Fruit fly (Drosophila melanogaster): ENCODE results near the gene ghi.
A peak's percentile ranks its signal among the peaks of the same experiment; 100 is the strongest.

- TF ChIP-seq CG9705 (GFP tag; optimal IDR thresholded peaks at IDR 0.05), result no peak
- no peak for TF ChIP-seq h (GFP tag; optimal IDR thresholded peaks at IDR 0.05)
- peak; percentile 27 for TF ChIP-seq psq (GFP tag; optimal IDR thresholded peaks at IDR 0.05)
- TF ChIP-seq Mio (GFP tag; optimal IDR thresholded peaks at IDR 0.05), result no peak
- TF ChIP-seq lola (GFP tag; optimal IDR thresholded peaks at IDR 0.05), result no peak
- no peak for TF ChIP-seq Myc (optimal IDR thresholded peaks at IDR 0.05)
- no peak for TF ChIP-seq Dfd (GFP tag; optimal IDR thresholded peaks at IDR 0.05)
- no peak for TF ChIP-seq N (GFP tag; optimal IDR thresholded peaks at IDR 0.05)
Observed at dm6 chr3L:9468261-9468890, 16.7 kb downstream of the ghi start.

Data from whole organism, wandering third instar larva.